Fruit fly (Drosophila melanogaster): ENCODE results near the gene Pkd2.
A peak's percentile ranks its signal among the peaks of the same experiment; 100 is the strongest.

The Pkd2 gene

DNA sequence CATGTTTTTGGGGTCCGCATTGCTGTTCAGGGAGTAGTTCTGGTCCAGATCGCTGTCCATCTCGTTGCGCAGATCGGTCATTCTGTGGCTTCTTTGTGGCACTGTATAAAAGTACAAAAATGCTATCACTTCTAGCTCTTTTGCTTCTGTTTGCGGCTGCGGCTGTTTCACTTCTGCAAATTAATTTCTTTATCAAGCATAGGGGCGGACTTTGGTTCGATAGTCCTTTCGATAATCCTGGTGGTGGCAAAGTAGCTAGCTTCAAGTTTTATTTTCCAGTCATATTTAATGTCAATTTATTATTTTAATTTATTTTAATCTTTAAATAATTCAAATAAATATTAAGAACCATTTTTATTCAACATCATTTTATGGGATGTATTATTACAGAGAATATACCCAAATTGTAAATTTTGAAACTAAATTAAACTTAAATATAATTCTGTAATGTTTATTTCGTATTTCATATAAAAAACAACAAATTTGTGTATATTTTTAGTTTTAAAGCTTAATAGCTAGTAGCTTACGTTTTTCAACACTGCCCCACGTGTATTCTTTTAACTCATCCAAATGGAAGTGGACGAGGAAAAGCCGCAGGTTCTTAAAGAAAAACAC, 29.5 kb downstream of the Pkd2 start, which contains the start of the genes CG5446 and Trm1 (continued):
- TF ChIP-seq lz (GFP tag; optimal IDR thresholded peaks at IDR 0.05): peak; percentile 26
- TF ChIP-seq Eip93F (GFP tag; optimal IDR thresholded peaks at IDR 0.05): peak; percentile 18
- peak; percentile 21; the same call in 1 of the 2 replicates for TF ChIP-seq CG15336 (GFP tag; IDR thresholded peaks at IDR 0.05)
- TF ChIP-seq Hr4 (GFP tag; optimal IDR thresholded peaks at IDR 0.05): peak; percentile 61
- TF ChIP-seq CG6276 (GFP tag; optimal IDR thresholded peaks at IDR 0.05): no peak
- peak; percentile 33 for TF ChIP-seq Eip75B (GFP tag; optimal IDR thresholded peaks at IDR 0.05)
- TF ChIP-seq fd85E (GFP tag; optimal IDR thresholded peaks at IDR 0.05): no peak
- peak; percentile 63 for TF ChIP-seq Met (GFP tag; optimal IDR thresholded peaks at IDR 0.05)
- no peak for TF ChIP-seq CG11902 (GFP tag; optimal IDR thresholded peaks at IDR 0.05)
- TF ChIP-seq achi (GFP tag; optimal IDR thresholded peaks at IDR 0.05): peak; percentile 78
- peak; percentile 52 for TF ChIP-seq acj6 (GFP tag; optimal IDR thresholded peaks at IDR 0.05)
- no peak for TF ChIP-seq Gug (GFP tag; IDR thresholded peaks at IDR 0.05)
- TF ChIP-seq Eip78C (GFP tag): peak; percentile 83
- peak; percentile 70 for TF ChIP-seq CG3032 (tag; optimal IDR thresholded peaks at IDR 0.05)
- peak; percentile 50 for TF ChIP-seq OdsH (GFP tag; optimal IDR thresholded peaks at IDR 0.05)

DNA sequence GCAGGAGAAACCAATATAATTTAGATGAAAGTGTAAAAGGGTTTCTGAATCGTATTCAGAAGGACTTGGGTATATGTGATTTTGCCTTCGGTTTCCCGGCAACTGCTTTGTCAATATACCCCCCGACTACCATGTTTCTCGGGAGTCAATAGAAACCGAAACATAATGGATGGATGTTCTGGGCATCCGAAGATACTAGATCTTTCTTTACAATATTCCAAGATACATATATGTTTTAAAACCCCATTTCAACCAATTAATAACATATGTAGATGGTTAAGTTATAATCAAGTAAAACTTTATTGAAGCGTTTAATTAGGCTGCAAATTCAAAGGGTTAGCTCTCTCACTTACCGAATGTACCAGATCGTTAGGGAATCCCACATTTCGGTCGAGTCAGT, 32.7 kb downstream of the Pkd2 start, which contains the start of gene CG5435:
Gene CG5435, minus strand, starts transcription at position 101 of the 400 bp plus-strand sequence.
- TF ChIP-seq CG4318 (GFP tag; optimal IDR thresholded peaks at IDR 0.05) (no peak), lz (GFP tag; optimal IDR thresholded peaks at IDR 0.05) (no peak), Hr4 (GFP tag; optimal IDR thresholded peaks at IDR 0.05) (no peak), CG8319 (GFP tag; optimal IDR thresholded peaks at IDR 0.05) (no peak), Hr38 (GFP tag; optimal IDR thresholded peaks at IDR 0.05) (no peak), CG3032 (tag; optimal IDR thresholded peaks at IDR 0.05) (no peak), Blimp-1 (GFP tag; optimal IDR thresholded peaks at IDR 0.05) (no peak), fd59A (GFP tag; optimal IDR thresholded peaks at IDR 0.05) (no peak), CG15336 (GFP tag; IDR thresholded peaks at IDR 0.05) (no peak), Eip93F (GFP tag; optimal IDR thresholded peaks at IDR 0.05) (no peak), CG9139 (GFP tag; optimal IDR thresholded peaks at IDR 0.05) (no peak), pdm3 (GFP tag; optimal IDR thresholded peaks at IDR 0.05) (no peak), cyc (GFP tag; optimal IDR thresholded peaks at IDR 0.05) (no peak), Lpt (GFP tag; optimal IDR thresholded peaks at IDR 0.05) (no peak), CG6276 (GFP tag; optimal IDR thresholded peaks at IDR 0.05) (no peak)

DNA sequence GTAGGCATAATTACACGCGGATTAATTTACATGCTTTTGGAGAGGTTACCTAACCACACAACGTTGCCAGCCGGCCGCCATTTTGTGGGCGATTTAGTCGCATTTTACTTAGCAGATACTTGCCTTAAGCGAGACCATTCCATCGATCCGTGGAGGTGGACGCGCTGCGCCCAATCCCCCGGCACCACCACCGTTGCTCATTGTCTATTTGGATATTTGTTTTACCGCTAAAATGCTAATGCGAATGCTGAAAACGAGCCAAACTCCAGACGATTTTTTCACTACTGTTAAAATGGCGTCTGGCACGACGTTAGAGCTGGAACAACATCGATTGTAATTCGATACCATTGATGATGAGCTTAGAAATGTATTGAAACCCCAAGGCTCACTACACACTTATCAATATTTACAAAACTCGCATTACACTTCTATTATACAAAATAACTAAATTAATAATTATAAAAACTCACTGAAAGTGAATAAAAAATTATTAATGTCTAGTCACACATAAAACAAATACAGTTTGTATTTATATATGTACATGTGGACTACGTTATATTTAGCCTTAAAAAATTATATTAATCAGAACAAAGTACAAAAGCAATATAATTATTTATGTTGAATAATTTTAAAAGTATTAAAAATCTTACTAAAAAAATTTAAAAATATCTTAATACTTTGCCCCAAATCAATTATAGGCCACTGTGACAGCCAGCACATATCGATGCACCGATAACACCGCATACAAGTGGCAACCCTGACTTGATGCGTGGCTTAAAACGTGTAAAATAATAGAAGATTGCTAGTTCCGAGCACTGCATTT, 35.8 kb downstream of the Pkd2 start, which contains the start of gene eRF3:
Gene eRF3, plus strand, starts transcription at position 741 of the 823 bp plus-strand sequence.
- TF ChIP-seq acj6 (GFP tag; optimal IDR thresholded peaks at IDR 0.05) (peak; percentile 76), Gug (GFP tag; IDR thresholded peaks at IDR 0.05) (peak; percentile 56; the same call in 1 of the 2 replicates), CG11902 (GFP tag; optimal IDR thresholded peaks at IDR 0.05) (peak; percentile 39), fkh (GFP tag; optimal IDR thresholded peaks at IDR 0.05) (peak; percentile 38), dsx (GFP tag; optimal IDR thresholded peaks at IDR 0.05; ENCODE audit: poor library complexity, severe bottlenecking) (peak; percentile 46), lz (GFP tag; optimal IDR thresholded peaks at IDR 0.05) (peak; percentile 29), fd85E (GFP tag; optimal IDR thresholded peaks at IDR 0.05) (no peak), dac (GFP tag; optimal IDR thresholded peaks at IDR 0.05) (peak; percentile 36), ss (GFP tag; optimal IDR thresholded peaks at IDR 0.05) (peak in 1 of 2 experiments; percentile 45), CG10669 (GFP tag; optimal IDR thresholded peaks at IDR 0.05) (peak; percentile 35), salr (GFP tag; optimal IDR thresholded peaks at IDR 0.05) (peak in 1 of 2 experiments; percentile 71), CG6163 (GFP tag; IDR thresholded peaks at IDR 0.05) (peak; percentile 52; the same call in 2 of the 3 replicates), CG8632 (GFP tag; optimal IDR thresholded peaks at IDR 0.05) (peak; percentile 78), CG10631 (GFP tag; optimal IDR thresholded peaks at IDR 0.05) (peak; percentile 83), CG4318 (GFP tag; optimal IDR thresholded peaks at IDR 0.05) (peak; percentile 68), vri (GFP tag; optimal IDR thresholded peaks at IDR 0.05) (peak; percentile 73), CG32006 (GFP tag; optimal IDR thresholded peaks at IDR 0.05) (peak; percentile 73), CG11762 (GFP tag; optimal IDR thresholded peaks at IDR 0.05; ENCODE audit: insufficient read depth) (peak; percentile 14), topi (GFP tag; optimal IDR thresholded peaks at IDR 0.05) (peak; percentile 51), achi (GFP tag; optimal IDR thresholded peaks at IDR 0.05) (peak; percentile 62), CG15336 (GFP tag; IDR thresholded peaks at IDR 0.05) (peak; percentile 67), CG8119 (GFP tag; IDR thresholded peaks at IDR 0.05) (peak; percentile 74; the same call in 2 of the 3 replicates), CG6276 (GFP tag; optimal IDR thresholded peaks at IDR 0.05) (no peak), Eip78C (GFP tag) (peak; percentile 85), Sox102F (GFP tag; optimal IDR thresholded peaks at IDR 0.05) (peak; percentile 36), cyc (GFP tag; optimal IDR thresholded peaks at IDR 0.05) (peak; percentile 43), CG11294 (GFP tag; IDR thresholded peaks at IDR 0.05) (peak; percentile 43; the same call in 1 of the 2 replicates), CG31627 (GFP tag; optimal IDR thresholded peaks at IDR 0.05) (peak; percentile 26), CG6808 (GFP tag; optimal IDR thresholded peaks at IDR 0.05) (peak; percentile 37)
